Fruit fly (Drosophila melanogaster): Measurements from ENCODE around the gene CG3386.

Gene CG3386

DNA sequence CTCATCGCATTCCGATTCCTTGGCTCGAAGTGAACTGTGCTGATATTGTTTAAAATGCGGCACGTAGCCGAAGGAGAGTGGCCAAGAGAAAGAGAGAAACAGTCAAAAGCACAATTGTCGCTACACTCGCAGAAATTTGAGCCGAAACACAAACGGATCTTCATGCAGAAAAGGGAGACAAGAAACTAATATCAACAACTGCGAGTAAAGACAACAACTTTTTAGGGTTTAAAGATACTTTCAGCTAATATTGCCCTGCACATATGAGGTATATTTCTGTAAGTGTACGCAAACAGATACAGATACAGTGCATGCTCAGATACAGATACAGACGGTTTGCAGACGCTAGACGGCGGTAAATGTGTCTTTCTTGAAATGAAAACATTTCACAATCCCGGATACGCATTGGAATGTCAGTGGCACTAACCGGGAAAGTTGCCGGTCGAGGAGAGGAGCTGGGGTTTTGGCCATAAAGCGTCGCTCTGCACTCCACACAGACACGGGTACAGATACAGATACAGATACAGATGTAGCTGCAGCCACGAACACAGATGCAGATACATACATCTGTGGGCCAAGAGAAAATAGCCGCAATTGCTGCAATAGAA is 38.1 kb downstream of the CG3386 start (continued):
- peak; percentile 82 for TF ChIP-seq Dad (GFP tag; optimal IDR thresholded peaks at IDR 0.05)
- peak; percentile 70 for TF ChIP-seq CG4730 (GFP tag; IDR thresholded peaks at IDR 0.05)
- TF ChIP-seq CG31365 (tag; optimal IDR thresholded peaks at IDR 0.05), result peak; percentile 67
- TF ChIP-seq CG13624 (GFP tag; optimal IDR thresholded peaks at IDR 0.05), result peak; percentile 82
- peak; percentile 95 for TF ChIP-seq CG17359 (tag; optimal IDR thresholded peaks at IDR 0.05)
- peak; percentile 91 for TF ChIP-seq CG8944 (GFP tag; optimal IDR thresholded peaks at IDR 0.05)
- peak; percentile 40; the same call in 1 of the 2 replicates for TF ChIP-seq CG4404 (GFP tag; IDR thresholded peaks at IDR 0.05)
- TF ChIP-seq dmrt99B (tag; optimal IDR thresholded peaks at IDR 0.05), result peak; percentile 94
- peak; percentile 50 for TF ChIP-seq CG15514 (GFP tag; optimal IDR thresholded peaks at IDR 0.05)
- peak; percentile 83 for TF ChIP-seq Aef1 (GFP tag; IDR thresholded peaks at IDR 0.05)
- TF ChIP-seq HmgZ (tag; optimal IDR thresholded peaks at IDR 0.05), result peak; percentile 77
- peak; percentile 52 for TF ChIP-seq Deaf1 (tag; optimal IDR thresholded peaks at IDR 0.05)
- peak; percentile 88 for TF ChIP-seq CG32772 (GFP tag; IDR thresholded peaks at IDR 0.05)
- TF ChIP-seq dm (GFP tag; optimal IDR thresholded peaks at IDR 0.05), result peak; percentile 68
- no peak; the same call in 1 of the 2 replicates for TF ChIP-seq dan (GFP tag; IDR thresholded peaks at IDR 0.05)
- TF ChIP-seq Dfd (GFP tag; optimal IDR thresholded peaks at IDR 0.05), result no peak
- TF ChIP-seq run (tag; optimal IDR thresholded peaks at IDR 0.05), result peak; percentile 68
- peak; percentile 77 for TF ChIP-seq CG8290 (GFP tag; optimal IDR thresholded peaks at IDR 0.05)
- TF ChIP-seq CG8290 (tag; optimal IDR thresholded peaks at IDR 0.05), result peak; percentile 43 to 91
- TF ChIP-seq Lim3 (GFP tag; IDR thresholded peaks at IDR 0.05), result peak; percentile 63; the same call in 1 of the 2 replicates
- TF ChIP-seq CG12659 (GFP tag; optimal IDR thresholded peaks at IDR 0.05), result peak; percentile 77
- no peak for TF ChIP-seq Stat92E (GFP tag; optimal IDR thresholded peaks at IDR 0.05)
- peak; percentile 42 for TF ChIP-seq MESR4 (GFP tag; optimal IDR thresholded peaks at IDR 0.05)
- peak; percentile 89 for TF ChIP-seq phol (tag; optimal IDR thresholded peaks at IDR 0.05)
- TF ChIP-seq Opbp (GFP tag; IDR thresholded peaks at IDR 0.05; ENCODE audit: partially characterized antibody), result no peak
- peak; percentile 88 for TF ChIP-seq CG30431 (GFP tag; optimal IDR thresholded peaks at IDR 0.05)
- TF ChIP-seq fru (optimal IDR thresholded peaks at IDR 0.05), result no peak
- TF ChIP-seq CG31224 (GFP tag; IDR thresholded peaks at IDR 0.05), result peak; percentile 60
- TF ChIP-seq B-H2 (GFP tag; optimal IDR thresholded peaks at IDR 0.05), result no peak
- TF ChIP-seq ken (GFP tag; IDR thresholded peaks at IDR 0.05), result peak; percentile 90
- peak; percentile 72 for TF ChIP-seq sima (GFP tag; optimal IDR thresholded peaks at IDR 0.05)
- peak; percentile 71 for TF ChIP-seq CG2120 (GFP tag; optimal IDR thresholded peaks at IDR 0.05)
- peak; percentile 84 for TF ChIP-seq gcm2 (GFP tag; optimal IDR thresholded peaks at IDR 0.05)
- no peak for TF ChIP-seq HLHmδ (GFP tag; optimal IDR thresholded peaks at IDR 0.05)
- peak; percentile 72 for TF ChIP-seq CG9437 (GFP tag; optimal IDR thresholded peaks at IDR 0.05)
- peak; percentile 83 for TF ChIP-seq CG11723 (GFP tag; optimal IDR thresholded peaks at IDR 0.05)
- no peak for TF ChIP-seq GATAe (GFP tag; conservative IDR thresholded peaks at IDR 0.05)
- peak; percentile 89 for TF ChIP-seq CG10366 (GFP tag; IDR thresholded peaks at IDR 0.05)
- peak; percentile 65 for TF ChIP-seq ro (GFP tag; IDR thresholded peaks at IDR 0.05)
- TF ChIP-seq CG14710 (tag; optimal IDR thresholded peaks at IDR 0.05), result peak; percentile 80
- peak; percentile 76 for TF ChIP-seq croc (GFP tag; conservative IDR thresholded peaks at IDR 0.05)
- TF ChIP-seq CG7271 (tag; optimal IDR thresholded peaks at IDR 0.05), result peak; percentile 55
- TF ChIP-seq Usf (GFP tag; optimal IDR thresholded peaks at IDR 0.05), result peak; percentile 32
- TF ChIP-seq CG5180 (GFP tag; optimal IDR thresholded peaks at IDR 0.05), result peak; percentile 76
- peak; percentile 80 for TF ChIP-seq CG10462 (GFP tag; optimal IDR thresholded peaks at IDR 0.05)
- peak; percentile 55 for TF ChIP-seq Ravus (GFP tag; IDR thresholded peaks at IDR 0.05)
- TF ChIP-seq Oaz (GFP tag; IDR thresholded peaks at IDR 0.05), result peak; percentile 78
- peak; percentile 75 for TF ChIP-seq disco-r (GFP tag; optimal IDR thresholded peaks at IDR 0.05)
- TF ChIP-seq CG7372 (GFP tag; IDR thresholded peaks at IDR 0.05), result peak; percentile 71
- 0 out of 3 replicates have a peak, but pooled peaks have one; percentile 50 for TF ChIP-seq Dbx (GFP tag; IDR thresholded peaks at IDR 0.05)
